Fruit fly (Drosophila melanogaster): ENCODE results near the gene AnxB11.

Gene AnxB11

DNA sequence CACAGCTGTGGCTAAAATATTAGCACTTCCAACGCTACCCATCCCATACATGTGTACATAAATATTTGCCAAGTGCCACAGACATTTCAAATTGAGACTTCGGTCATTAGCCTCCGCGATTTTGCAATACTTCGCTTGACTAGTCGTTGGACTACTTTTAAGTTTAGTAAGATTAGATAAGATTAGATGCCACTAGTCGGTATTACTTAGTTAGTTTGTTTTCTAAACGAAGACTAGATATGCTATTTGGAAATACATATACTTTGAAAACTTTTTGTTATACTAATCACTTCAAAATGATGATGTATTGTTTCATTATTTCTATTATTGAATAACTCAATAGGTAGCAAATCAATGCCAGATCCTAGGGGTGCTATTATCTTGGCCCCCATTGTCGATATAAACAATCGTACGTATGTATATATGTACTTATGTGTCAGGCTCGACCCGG lies 36.1 kb downstream of the AnxB11 start (continued):
- TF ChIP-seq CG2678 (tag; optimal IDR thresholded peaks at IDR 0.05) (peak; percentile 68), br (optimal IDR thresholded peaks at IDR 0.05) (no peak), CG6175 (GFP tag; IDR thresholded peaks at IDR 0.05) (no peak), sr (GFP tag; IDR thresholded peaks at IDR 0.05) (no peak), Side (GFP tag; optimal IDR thresholded peaks at IDR 0.05) (no peak), CG12236 (GFP tag; optimal IDR thresholded peaks at IDR 0.05) (no peak), NC2β (GFP tag; optimal IDR thresholded peaks at IDR 0.05) (no peak), Ets65A (GFP tag) (no peak), CG2202 (tag; optimal IDR thresholded peaks at IDR 0.05) (no peak), Aef1 (GFP tag; IDR thresholded peaks at IDR 0.05) (no peak), ftz-f1 (GFP tag; optimal IDR thresholded peaks at IDR 0.05) (no peak), CG18476 (GFP tag; optimal IDR thresholded peaks at IDR 0.05) (no peak), ash1 (GFP tag; optimal IDR thresholded peaks at IDR 0.05) (no peak), yki (optimal IDR thresholded peaks at IDR 0.05) (no peak), gcm (GFP tag; optimal IDR thresholded peaks at IDR 0.05) (peak; percentile 18), pb (GFP tag; optimal IDR thresholded peaks at IDR 0.05) (no peak), Stat92E (GFP tag; optimal IDR thresholded peaks at IDR 0.05) (no peak), CG17361 (GFP tag; IDR thresholded peaks at IDR 0.05) (peak; percentile 52; the same call in 1 of the 3 replicates), Dfd (GFP tag; optimal IDR thresholded peaks at IDR 0.05) (no peak), btn (GFP tag; optimal IDR thresholded peaks at IDR 0.05) (no peak), CG3407 (GFP tag; optimal IDR thresholded peaks at IDR 0.05) (no peak), sob (GFP tag; IDR thresholded peaks at IDR 0.05) (no peak), CG12299 (tag; optimal IDR thresholded peaks at IDR 0.05) (no peak), Hey (tag; optimal IDR thresholded peaks at IDR 0.05) (no peak), Neu2 (GFP tag; optimal IDR thresholded peaks at IDR 0.05; ENCODE audit: borderline replicate concordance) (no peak), Mad (GFP tag; optimal IDR thresholded peaks at IDR 0.05) (no peak), CG4282 (GFP tag; optimal IDR thresholded peaks at IDR 0.05) (no peak), CG2199 (GFP tag; IDR thresholded peaks at IDR 0.05) (no peak), CG7928 (GFP tag; optimal IDR thresholded peaks at IDR 0.05) (peak; percentile 12), CG18619 (GFP tag; optimal IDR thresholded peaks at IDR 0.05) (peak; percentile 43), CG16815 (GFP tag; optimal IDR thresholded peaks at IDR 0.05) (peak; percentile 35), sd (tag; optimal IDR thresholded peaks at IDR 0.05) (no peak), Rfx (GFP tag; IDR thresholded peaks at IDR 0.05) (peak; percentile 19; the same call in 1 of the 2 replicates), Lhr (GFP tag; optimal IDR thresholded peaks at IDR 0.05) (no peak), CG17359 (tag; optimal IDR thresholded peaks at IDR 0.05) (no peak), Hr51 (GFP tag; optimal IDR thresholded peaks at IDR 0.05) (peak; percentile 29 to 47), fru (optimal IDR thresholded peaks at IDR 0.05) (no peak), CG2116 (GFP tag; optimal IDR thresholded peaks at IDR 0.05) (no peak), D (optimal IDR thresholded peaks at IDR 0.05) (no peak), D (GFP tag; optimal IDR thresholded peaks at IDR 0.05) (peak; percentile 18), CG10274 (GFP tag; optimal IDR thresholded peaks at IDR 0.05) (no peak), zfh2 (GFP tag; optimal IDR thresholded peaks at IDR 0.05) (no peak), Meics (GFP tag; optimal IDR thresholded peaks at IDR 0.05) (peak; percentile 52), sim (GFP tag; IDR thresholded peaks at IDR 0.05) (0 out of 2 replicates have a peak, but pooled peaks have one; percentile 17), CG33557 (GFP tag; optimal IDR thresholded peaks at IDR 0.05) (no peak), Dad (GFP tag; optimal IDR thresholded peaks at IDR 0.05) (no peak), Trl (optimal IDR thresholded peaks at IDR 0.05) (no peak), Trl (GFP tag; optimal IDR thresholded peaks at IDR 0.05) (peak; percentile 11), Dp (GFP tag; optimal IDR thresholded peaks at IDR 0.05) (no peak), CG6272 (GFP tag; IDR thresholded peaks at IDR 0.05) (no peak), sc (optimal IDR thresholded peaks at IDR 0.05) (no peak), sc (GFP tag; optimal IDR thresholded peaks at IDR 0.05) (no peak), hb (GFP tag; IDR thresholded peaks at IDR 0.05; ENCODE audit: partially characterized antibody) (no peak), sug (tag; optimal IDR thresholded peaks at IDR 0.05) (peak; percentile 25)

Measured in whole organism, embryonic.